Worm (Caenorhabditis elegans) whole organism, L1 larva: Measurements from ENCODE around the gene Y39B6A.34.
A peak's percentile ranks its signal among the peaks of the same experiment; 100 is the strongest.

Experiments used
- F16B12.6 ChIP-seq: fragments of 150-350 bp; optimal IDR thresholded peaks from 2 replicates; lab custom pipeline; 2014; ENCODE audit warnings: missing biosample characterization, missing genetic modification characterization
- Y116A8C.19 ChIP-seq: sonication (generic microtip); optimal IDR thresholded peaks from 2 replicates; lab custom pipeline; 2016; ENCODE audit warnings: missing compliant biosample characterization, missing genetic modification characterization, borderline replicate concordance
- aha-1 ChIP-seq: fragments of 150-350 bp; optimal IDR thresholded peaks from 2 replicates; lab custom pipeline; 2014; ENCODE audit warnings: missing biosample characterization, missing genetic modification characterization
- alr-1 ChIP-seq: fragments of 200-800 bp; sonication (Bioruptor generic); optimal IDR thresholded peaks from 2 replicates; lab custom pipeline; 2018; ENCODE audit warnings: borderline replicate concordance, mild to moderate bottlenecking, missing genetic modification characterization, missing compliant biosample characterization
- ama-1 ChIP-seq: fragments of 150-350 bp; optimal IDR thresholded peaks from 2 replicates; lab custom pipeline; 2014
- ceh-82 ChIP-seq, 3 experiments: fragments of 150-350 bp in 1 of 3; sonication (generic microtip) in 2 of 3; optimal IDR thresholded peaks; 2 replicates each; lab custom pipeline; 2014 to 2017; ENCODE audit warnings: missing biosample characterization in 3 of 3, missing genetic modification characterization in 3 of 3
- ceh-90 ChIP-seq: sonication (generic microtip); optimal IDR thresholded peaks from 2 replicates; lab custom pipeline; 2016; ENCODE audit warnings: missing genetic modification characterization, missing compliant biosample characterization
- dsc-1 ChIP-seq: sonication (generic microtip); optimal IDR thresholded peaks from 2 replicates; lab custom pipeline; 2016; ENCODE audit warnings: mild to moderate bottlenecking, missing genetic modification characterization, missing compliant biosample characterization
- efl-1 ChIP-seq, 4 experiments: fragments of 150-350 bp; optimal IDR thresholded peaks in 3 of 4; peaks in 1 of 4; 1 replicate in 1 of 4; 2 replicates in 3 of 4; lab custom pipeline; 2014; ENCODE audit warnings: missing biosample characterization in 2 of 4, missing genetic modification characterization in 2 of 4, missing genetic modification reagents in 2 of 4
- efl-3 ChIP-seq: fragments of 200-800 bp; sonication (Bioruptor generic); optimal IDR thresholded peaks from 2 replicates; lab custom pipeline; 2018; ENCODE audit warnings: mild to moderate bottlenecking, missing genetic modification characterization, missing compliant biosample characterization
- egl-27 ChIP-seq, 2 experiments: fragments of 150-350 bp in 1 of 2; sonication (generic microtip); optimal IDR thresholded peaks; 3 replicates each; lab custom pipeline; 2017 to 2018; ENCODE audit warnings: missing biosample characterization in 2 of 2, missing genetic modification characterization in 2 of 2, missing genetic modification reagents in 2 of 2
- elt-2 ChIP-seq: sonication (generic microtip); optimal IDR thresholded peaks from 2 replicates; lab custom pipeline; 2016; ENCODE audit warnings: missing genetic modification characterization, mild to moderate bottlenecking, inconsistent platforms, missing compliant biosample characterization, missing genetic modification reagents
- elt-3 ChIP-seq, 6 experiments: fragments of 150-350 bp in 1 of 6; sonication (generic microtip); optimal IDR thresholded peaks; 2 replicates each; lab custom pipeline; 2017 to 2018; ENCODE audit warnings: missing biosample characterization in 6 of 6, missing genetic modification characterization in 6 of 6, inconsistent platforms in 1 of 6
- grh-1 ChIP-seq: fragments of 200-800 bp; sonication (Bioruptor generic); IDR thresholded peaks from 2 replicates; pipeline ENCODE4 v1.3.6; 2022; ENCODE audit warnings: missing genetic modification reagents, missing genetic modification characterization, missing compliant biosample characterization
- hlh-17 ChIP-seq: fragments of 200-800 bp; sonication (Bioruptor generic); optimal IDR thresholded peaks from 2 replicates; lab custom pipeline; 2018; ENCODE audit warnings: missing genetic modification characterization, mild to moderate bottlenecking, missing compliant biosample characterization, moderate library complexity, borderline replicate concordance
- isw-1 ChIP-seq: fragments of 200-800 bp; sonication (Bioruptor generic); IDR thresholded peaks from 2 replicates; pipeline ENCODE4 v1.3.6; 2022; ENCODE audit warnings: missing genetic modification characterization, missing compliant biosample characterization
- jun-1 ChIP-seq: fragments of 150-350 bp; optimal IDR thresholded peaks from 2 replicates; lab custom pipeline; 2014; ENCODE audit warnings: missing biosample characterization, missing genetic modification reagents, missing genetic modification characterization
- lin-14 ChIP-seq: fragments of 200-800 bp; sonication (Bioruptor generic); optimal IDR thresholded peaks from 2 replicates; lab custom pipeline; 2018; ENCODE audit warnings: mild to moderate bottlenecking, missing genetic modification characterization, moderate library complexity, missing compliant biosample characterization
- lin-15B ChIP-seq: fragments of 150-350 bp; sonication (generic microtip); optimal IDR thresholded peaks from 3 replicates; lab custom pipeline; 2014; ENCODE audit warnings: missing biosample characterization, missing genetic modification characterization
- lin-39 ChIP-seq: fragments of 150-350 bp; optimal IDR thresholded peaks from 2 replicates; lab custom pipeline; 2014; ENCODE audit warnings: missing biosample characterization, missing genetic modification reagents, missing genetic modification characterization
- lsy-2 ChIP-seq, 2 experiments: fragments of 150-350 bp; optimal IDR thresholded peaks; 2 replicates each; lab custom pipeline; 2014; ENCODE audit warnings: missing biosample characterization in 2 of 2, missing genetic modification characterization in 2 of 2
- mab-9 ChIP-seq: fragments of 200-800 bp; sonication (Bioruptor generic); IDR thresholded peaks from 2 replicates; pipeline ENCODE4 v1.3.6; 2022; ENCODE audit warnings: missing genetic modification reagents, missing genetic modification characterization, missing compliant biosample characterization
- mef-2 ChIP-seq: fragments of 150-350 bp; optimal IDR thresholded peaks from 2 replicates; lab custom pipeline; 2014; ENCODE audit warnings: missing biosample characterization, missing genetic modification characterization
- nhr-12 ChIP-seq: sonication (generic microtip); optimal IDR thresholded peaks from 2 replicates; lab custom pipeline; 2017; ENCODE audit warnings: missing biosample characterization, missing genetic modification characterization
- nhr-19 ChIP-seq: fragments of 200-800 bp; sonication (Bioruptor generic); conservative IDR thresholded peaks from 2 replicates; pipeline ENCODE4 v1.3.6; 2022; ENCODE audit warnings: missing genetic modification characterization, missing compliant biosample characterization
- nhr-20 ChIP-seq: sonication (generic microtip); optimal IDR thresholded peaks from 2 replicates; lab custom pipeline; 2016; ENCODE audit warnings: mild to moderate bottlenecking, missing genetic modification characterization, missing compliant biosample characterization
- nhr-47 ChIP-seq: sonication (generic microtip); optimal IDR thresholded peaks from 2 replicates; lab custom pipeline; 2016; ENCODE audit warnings: mild to moderate bottlenecking, missing genetic modification characterization, moderate library complexity, missing compliant biosample characterization
- nhr-76 ChIP-seq: sonication (generic microtip); optimal IDR thresholded peaks from 2 replicates; lab custom pipeline; 2017; ENCODE audit warnings: missing biosample characterization, missing genetic modification characterization
- nhr-85 ChIP-seq: sonication (generic microtip); peaks from one replicate; lab custom pipeline; 2016; ENCODE audit warnings: missing genetic modification characterization, inconsistent platforms, missing compliant biosample characterization
- pag-3 ChIP-seq: sonication (generic microtip); optimal IDR thresholded peaks from 2 replicates; lab custom pipeline; 2017; ENCODE audit warnings: missing genetic modification characterization, mild to moderate bottlenecking, missing compliant biosample characterization, antibody characterized with exemption, borderline replicate concordance; ENCODE audit not compliant: insufficient read depth
- pqm-1 ChIP-seq: sonication (generic microtip); optimal IDR thresholded peaks from 3 replicates; lab custom pipeline; 2017; ENCODE audit warnings: missing biosample characterization, missing genetic modification characterization
- rnt-1 ChIP-seq: sonication (generic microtip); optimal IDR thresholded peaks from 2 replicates; lab custom pipeline; 2016; ENCODE audit warnings: mild to moderate bottlenecking, missing genetic modification characterization, moderate library complexity, missing compliant biosample characterization
- skn-1 ChIP-seq: fragments of 150-350 bp; optimal IDR thresholded peaks from 2 replicates; lab custom pipeline; 2014; ENCODE audit warnings: missing biosample characterization, missing genetic modification characterization
- snu-23 ChIP-seq: sonication (generic microtip); optimal IDR thresholded peaks from 2 replicates; lab custom pipeline; 2016; ENCODE audit warnings: missing genetic modification characterization, missing compliant biosample characterization
- sox-4 ChIP-seq: sonication (generic microtip); optimal IDR thresholded peaks from 2 replicates; lab custom pipeline; 2016; ENCODE audit warnings: missing genetic modification characterization, missing compliant biosample characterization
- sptf-1 ChIP-seq: fragments of 150-350 bp; optimal IDR thresholded peaks from 2 replicates; lab custom pipeline; 2014; ENCODE audit warnings: missing biosample characterization, missing genetic modification characterization
- unc-130 ChIP-seq: fragments of 150-350 bp; optimal IDR thresholded peaks from 2 replicates; lab custom pipeline; 2017; ENCODE audit warnings: missing biosample characterization, missing genetic modification characterization, inconsistent platforms
- unc-30 ChIP-seq: sonication (generic microtip); optimal IDR thresholded peaks from 2 replicates; lab custom pipeline; 2017; ENCODE audit warnings: missing biosample characterization, missing genetic modification characterization
- unc-62 ChIP-seq: fragments of 150-350 bp; optimal IDR thresholded peaks from 2 replicates; lab custom pipeline; 2014; ENCODE audit warnings: missing biosample characterization, missing genetic modification reagents, missing genetic modification characterization
- vab-15 ChIP-seq: sonication (generic microtip); optimal IDR thresholded peaks from 2 replicates; lab custom pipeline; 2017; ENCODE audit warnings: missing genotype, mild to moderate bottlenecking, missing genetic modification characterization, missing compliant biosample characterization
- zag-1 ChIP-seq: fragments of 150-350 bp; optimal IDR thresholded peaks from 2 replicates; lab custom pipeline; 2014; ENCODE audit warnings: missing biosample characterization, missing genetic modification characterization
- ztf-11 ChIP-seq, 2 experiments: sonication (generic microtip); optimal IDR thresholded peaks; 2 replicates each; lab custom pipeline; 2016 to 2017; ENCODE audit warnings: missing genetic modification characterization in 2 of 2, missing biosample characterization in 1 of 2, missing compliant biosample characterization in 1 of 2
- ztf-4 ChIP-seq: fragments of 150-350 bp; optimal IDR thresholded peaks from 2 replicates; lab custom pipeline; 2014; ENCODE audit warnings: missing biosample characterization, missing genetic modification characterization

Gene Y39B6A.34

DNA sequence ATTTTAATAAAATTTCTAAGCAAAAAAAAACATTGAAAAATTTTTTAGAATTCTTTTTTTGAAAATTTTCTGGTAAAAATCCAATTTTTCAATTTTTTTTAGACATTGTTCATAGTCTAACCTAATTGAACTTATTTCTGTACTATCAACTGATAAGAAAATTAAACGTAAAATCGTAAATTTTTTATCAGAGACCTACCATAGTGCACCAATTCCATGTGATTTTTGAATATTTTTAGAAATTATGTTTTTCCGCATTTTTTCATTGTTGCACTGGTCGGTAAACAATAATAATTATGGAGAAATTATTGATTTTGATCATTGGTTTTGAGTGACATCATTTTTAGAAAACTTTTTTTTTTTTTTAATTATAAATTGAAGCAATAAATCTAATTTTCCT lies 24.3 kb upstream of the Y39B6A.34 start:
- no peak for TF ChIP-seq nhr-76 (tag; lab: Kevin White, UChicago)
- TF ChIP-seq unc-130 (tag; lab: Kevin White, UChicago), result no peak
- TF ChIP-seq efl-3 (GFP tag; lab: Kevin White, UChicago), result no peak
- TF ChIP-seq sox-4 (tag; lab: Kevin White, UChicago), result no peak
- no peak for TF ChIP-seq egl-27 (tag; optimal IDR thresholded peaks at IDR 0.05; lab: Kevin White, UChicago)
- no peak for TF ChIP-seq nhr-47 (tag; lab: Kevin White, UChicago)
- TF ChIP-seq ztf-4 (tag; lab: Kevin White, UChicago), result no peak
- TF ChIP-seq pag-3 (tag; lab: Kevin White, UChicago), result no peak
- no peak for TF ChIP-seq hlh-17 (GFP tag; lab: Kevin White, UChicago)
- TF ChIP-seq aha-1, result no peak
- TF ChIP-seq nhr-12 (tag; lab: Kevin White, UChicago), result no peak
- no peak for TF ChIP-seq efl-1 (optimal IDR thresholded peaks at IDR 0.05; lab: Kevin White, UChicago)
- no peak for TF ChIP-seq efl-1 (GFP tag; optimal IDR thresholded peaks at IDR 0.05 in 1 of 2; lab: Kevin White, UChicago)
- no peak for TF ChIP-seq lsy-2 (tag; optimal IDR thresholded peaks at IDR 0.05; lab: Kevin White, UChicago)

- no peak for TF ChIP-seq isw-1 (GFP tag; lab: Robert Waterston, UW)
- no peak for TF ChIP-seq nhr-12 (tag; lab: Kevin White, UChicago)
- no peak for TF ChIP-seq dsc-1 (tag; lab: Kevin White, UChicago)
- no peak for TF ChIP-seq elt-3 (tag; optimal IDR thresholded peaks at IDR 0.05; lab: Kevin White, UChicago)
- TF ChIP-seq lin-15B (tag; lab: Kevin White, UChicago), result no peak
- no peak for TF ChIP-seq elt-2 (tag; lab: Kevin White, UChicago)
- no peak for TF ChIP-seq nhr-20 (tag; lab: Kevin White, UChicago)
- TF ChIP-seq mab-9, result no peak
- no peak for TF ChIP-seq grh-1 (GFP tag; lab: Robert Waterston, UW)
These were observed 22.9 kb upstream of the Y39B6A.34 start, which contains the start of gene Y39B6A.41 for ce11 chrV:18977876-18978275. TSS of gene Y39B6A.41 (minus strand) at chrV:18977976.

ce11 chrV:18978301-18978700 lies 22.5 kb upstream of the Y39B6A.34 start:
- TF ChIP-seq ztf-11 (tag; optimal IDR thresholded peaks at IDR 0.05; lab: Kevin White, UChicago), result no peak
- no peak for TF ChIP-seq alr-1
- TF ChIP-seq pqm-1 (tag; lab: Kevin White, UChicago), result no peak
- TF ChIP-seq unc-62 (GFP tag; lab: Kevin White, UChicago), result no peak
- TF ChIP-seq pag-3 (tag; lab: Kevin White, UChicago), result no peak
- peak; percentile 32 for TF ChIP-seq elt-2 (tag; lab: Kevin White, UChicago)
- TF ChIP-seq snu-23 (GFP tag; lab: Kevin White, UChicago), result no peak
- no peak for TF ChIP-seq hlh-17 (GFP tag; lab: Kevin White, UChicago)
- TF ChIP-seq aha-1, result no peak
- TF ChIP-seq efl-1 (optimal IDR thresholded peaks at IDR 0.05; lab: Kevin White, UChicago), result no peak
- TF ChIP-seq efl-1 (GFP tag; optimal IDR thresholded peaks at IDR 0.05 in 1 of 2; lab: Kevin White, UChicago), result peak in 1 of 2 experiments; percentile 68
- no peak for TF ChIP-seq lin-15B (tag; lab: Kevin White, UChicago)

ce11 chrV:18980980-18981529 lies 19.8 kb upstream of the Y39B6A.34 start, which contains the start of the genes mrps-35 and sws-1:
TSS of gene mrps-35 (plus strand) at chrV:18981306.
TSS of gene sws-1 (minus strand) at chrV:18981479.
- TF ChIP-seq unc-30 (tag; lab: Kevin White, UChicago), result no peak
- no peak for TF ChIP-seq nhr-76 (tag; lab: Kevin White, UChicago)
- peak; percentile 70 for TF ChIP-seq Y116A8C.19 (tag; lab: Kevin White, UChicago)
- TF ChIP-seq F16B12.6 (tag; lab: Kevin White, UChicago), result no peak
- TF ChIP-seq elt-3 (tag; optimal IDR thresholded peaks at IDR 0.05; lab: Kevin White, UChicago), result peak in 1 of 6 experiments; percentile 24
- TF ChIP-seq skn-1 (tag; lab: Kevin White, UChicago), result peak; percentile 47
- peak; percentile 81 for TF ChIP-seq mab-9
- peak; percentile 3 for TF ChIP-seq jun-1
- TF ChIP-seq ceh-90 (tag; lab: Kevin White, UChicago), result peak; percentile 98
- peak; percentile 99 for TF ChIP-seq rnt-1
- TF ChIP-seq nhr-19, result peak; percentile 92
- no peak for TF ChIP-seq ztf-4 (tag; lab: Kevin White, UChicago)
- no peak for TF ChIP-seq mef-2 (tag; lab: Kevin White, UChicago)
- TF ChIP-seq pqm-1 (tag; lab: Kevin White, UChicago), result no peak
- peak; percentile 92 for TF ChIP-seq nhr-47 (tag; lab: Kevin White, UChicago)
- TF ChIP-seq lin-14 (GFP tag; lab: Kevin White, UChicago), result no peak
- peak; percentile 26 for TF ChIP-seq lin-39
- TF ChIP-seq zag-1 (tag; lab: Kevin White, UChicago), result no peak
- no peak for TF ChIP-seq ama-1 (lab: Kevin White, UChicago)
- TF ChIP-seq ceh-82 (tag; optimal IDR thresholded peaks at IDR 0.05; lab: Kevin White, UChicago), result peak; percentile 20 to 79 (median 68)
- TF ChIP-seq efl-3 (GFP tag; lab: Kevin White, UChicago), result peak; percentile 17
- peak; percentile 20 for TF ChIP-seq vab-15
- no peak for TF ChIP-seq sptf-1
- peak; percentile 69 for TF ChIP-seq grh-1 (GFP tag; lab: Robert Waterston, UW)
- TF ChIP-seq nhr-85 (tag; lab: Kevin White, UChicago), result peak; percentile 94
- no peak for TF ChIP-seq hlh-17 (GFP tag; lab: Kevin White, UChicago)
